Fruit fly (Drosophila melanogaster): ENCODE data around the gene eEF1gamma.

eEF1gamma gene

dm6 chr3R:29228745-29229448 is 8.9 kb downstream of the eEF1gamma start, which contains the start of gene Usp1 (continued):
- TF ChIP-seq NK7.1 (GFP tag; optimal IDR thresholded peaks at IDR 0.05) (no peak), phol (tag; optimal IDR thresholded peaks at IDR 0.05) (peak; percentile 49), HLH54F (GFP tag; optimal IDR thresholded peaks at IDR 0.05) (no peak), gsb-n (tag; optimal IDR thresholded peaks at IDR 0.05) (no peak), CG1024 (GFP tag; IDR thresholded peaks at IDR 0.05) (no peak), trh (GFP tag; optimal IDR thresholded peaks at IDR 0.05) (no peak), z (GFP tag; IDR thresholded peaks at IDR 0.05) (no peak), so (GFP tag; IDR thresholded peaks at IDR 0.05) (no peak), onecut (GFP tag; IDR thresholded peaks at IDR 0.05) (peak; percentile 61; the same call in 1 of the 2 replicates), gro (GFP tag; optimal IDR thresholded peaks at IDR 0.05) (peak; percentile 65), ash1 (GFP tag; optimal IDR thresholded peaks at IDR 0.05) (no peak), Ets97D (GFP tag; optimal IDR thresholded peaks at IDR 0.05) (peak; percentile 76), CG6175 (GFP tag; IDR thresholded peaks at IDR 0.05) (no peak), ranshi (GFP tag; IDR thresholded peaks at IDR 0.05) (no peak), scrt (GFP tag; optimal IDR thresholded peaks at IDR 0.05) (no peak), CG33213 (GFP tag; optimal IDR thresholded peaks at IDR 0.05) (peak; percentile 37), Blimp-1 (GFP tag; optimal IDR thresholded peaks at IDR 0.05) (peak; percentile 76), Lhr (GFP tag; optimal IDR thresholded peaks at IDR 0.05) (peak; percentile 32), maf-S (GFP tag; optimal IDR thresholded peaks at IDR 0.05) (no peak), CG12391 (tag; optimal IDR thresholded peaks at IDR 0.05) (peak; percentile 12), CG5953 (GFP tag; IDR thresholded peaks at IDR 0.05) (no peak), amos (GFP tag; IDR thresholded peaks at IDR 0.05; ENCODE audit: partially characterized antibody) (peak; percentile 96), Atf-2 (GFP tag; optimal IDR thresholded peaks at IDR 0.05) (no peak), sima (GFP tag; optimal IDR thresholded peaks at IDR 0.05) (no peak), NC2α (GFP tag; optimal IDR thresholded peaks at IDR 0.05) (no peak), exex (tag; optimal IDR thresholded peaks at IDR 0.05) (no peak), p53 (GFP tag; optimal IDR thresholded peaks at IDR 0.05) (no peak), row (GFP tag; IDR thresholded peaks at IDR 0.05) (peak; percentile 14; the same call in 1 of the 3 replicates), stwl (tag; optimal IDR thresholded peaks at IDR 0.05) (peak; percentile 81), jumu (GFP tag; optimal IDR thresholded peaks at IDR 0.05) (peak; percentile 14), E2f2 (GFP tag; IDR thresholded peaks at IDR 0.05) (peak; percentile 94), Eip74EF (GFP tag; optimal IDR thresholded peaks at IDR 0.05) (no peak), CG1603 (tag; optimal IDR thresholded peaks at IDR 0.05) (no peak), Gsc (GFP tag; IDR thresholded peaks at IDR 0.05) (no peak), gem (tag; optimal IDR thresholded peaks at IDR 0.05) (no peak), yki (optimal IDR thresholded peaks at IDR 0.05) (no peak), Awh (GFP tag; IDR thresholded peaks at IDR 0.05) (no peak), CG4328 (GFP tag; optimal IDR thresholded peaks at IDR 0.05) (no peak), CG7963 (GFP tag; IDR thresholded peaks at IDR 0.05; ENCODE audit: partially characterized antibody) (peak; percentile 97), Rfx (GFP tag; IDR thresholded peaks at IDR 0.05) (0 out of 2 replicates have a peak, but pooled peaks have one; percentile 20), Sox100B (GFP tag; optimal IDR thresholded peaks at IDR 0.05) (no peak), CG13123 (GFP tag; optimal IDR thresholded peaks at IDR 0.05) (no peak), CG17361 (GFP tag; IDR thresholded peaks at IDR 0.05) (peak; percentile 94; the same call in 2 of the 3 replicates), HmgZ (tag; optimal IDR thresholded peaks at IDR 0.05) (peak; percentile 37), zf30C (GFP tag; optimal IDR thresholded peaks at IDR 0.05) (no peak), cas (GFP tag; IDR thresholded peaks at IDR 0.05) (no peak), h (optimal IDR thresholded peaks at IDR 0.05) (no peak), tna (GFP tag; IDR thresholded peaks at IDR 0.05; ENCODE audit: partially characterized antibody) (peak; percentile 98), Med (GFP tag) (peak; percentile 83), knrl (GFP tag; IDR thresholded peaks at IDR 0.05; ENCODE audit: partially characterized antibody) (peak; percentile 94), chn (GFP tag; optimal IDR thresholded peaks at IDR 0.05) (no peak)

All from whole organism, embryonic.